Fruit fly (Drosophila melanogaster): ENCODE data around the gene CG34404.

The CG34404 gene

dm6 chr3R:15342432-15342925 is 25.0 kb downstream of the CG34404 start (continued):
- no peak for TF ChIP-seq Max (GFP tag; optimal IDR thresholded peaks at IDR 0.05)
- TF ChIP-seq CG43689 (GFP tag; IDR thresholded peaks at IDR 0.05) = no peak
- TF ChIP-seq CG34224 (GFP tag; IDR thresholded peaks at IDR 0.05; ENCODE audit: partially characterized antibody) = no peak
- 0 out of 2 replicates have a peak, but pooled peaks have one; percentile 44 for TF ChIP-seq CG10959 (GFP tag; IDR thresholded peaks at IDR 0.05)
- no peak for TF ChIP-seq Side (GFP tag; optimal IDR thresholded peaks at IDR 0.05)
- TF ChIP-seq CG17186 (GFP tag; optimal IDR thresholded peaks at IDR 0.05) = no peak
- TF ChIP-seq Oli (tag; optimal IDR thresholded peaks at IDR 0.05) = no peak
- TF ChIP-seq HLHmδ (GFP tag; optimal IDR thresholded peaks at IDR 0.05) = no peak
- peak; percentile 9; the same call in 2 of the 4 replicates for TF ChIP-seq Gug (GFP tag; IDR thresholded peaks at IDR 0.05)
- no peak for TF ChIP-seq CG2116 (GFP tag; optimal IDR thresholded peaks at IDR 0.05)
- TF ChIP-seq CG7987 (GFP tag; optimal IDR thresholded peaks at IDR 0.05) = no peak
- TF ChIP-seq CG8388 (GFP tag; optimal IDR thresholded peaks at IDR 0.05) = no peak
- TF ChIP-seq CG18011 (GFP tag; optimal IDR thresholded peaks at IDR 0.05) = no peak
- no peak for TF ChIP-seq CG13296 (GFP tag; optimal IDR thresholded peaks at IDR 0.05)
- peak; percentile 16; the same call in 1 of the 2 replicates for TF ChIP-seq Scr (GFP tag; IDR thresholded peaks at IDR 0.05; ENCODE audit: partially characterized antibody)
- TF ChIP-seq CG9215 (GFP tag; IDR thresholded peaks at IDR 0.05) = no peak
- TF ChIP-seq MTF-1 (GFP tag; optimal IDR thresholded peaks at IDR 0.05; ENCODE audit: borderline replicate concordance) = no peak
- no peak for TF ChIP-seq hkb (optimal IDR thresholded peaks at IDR 0.05)
- TF ChIP-seq hkb (GFP tag; IDR thresholded peaks at IDR 0.05) = 0 out of 2 replicates have a peak, but pooled peaks have one; percentile 23
- no peak for TF ChIP-seq CG4820 (GFP tag; optimal IDR thresholded peaks at IDR 0.05)
- no peak for TF ChIP-seq CG4404 (GFP tag; IDR thresholded peaks at IDR 0.05)
- TF ChIP-seq zfh2 (GFP tag; optimal IDR thresholded peaks at IDR 0.05) = no peak
- no peak for TF ChIP-seq so (GFP tag; IDR thresholded peaks at IDR 0.05)
- TF ChIP-seq Bgb (GFP tag; IDR thresholded peaks at IDR 0.05; ENCODE audit: partially characterized antibody) = no peak
- no peak for TF ChIP-seq Mrtf (GFP tag; IDR thresholded peaks at IDR 0.05)
- no peak for TF ChIP-seq NC2β (GFP tag; optimal IDR thresholded peaks at IDR 0.05)
- TF ChIP-seq Meics (GFP tag; optimal IDR thresholded peaks at IDR 0.05) = no peak
- TF ChIP-seq HmgD (GFP tag; optimal IDR thresholded peaks at IDR 0.05) = no peak
- no peak for TF ChIP-seq CG12236 (GFP tag; optimal IDR thresholded peaks at IDR 0.05)
- TF ChIP-seq p53 (GFP tag; optimal IDR thresholded peaks at IDR 0.05) = no peak
- TF ChIP-seq ham (GFP tag; IDR thresholded peaks at IDR 0.05) = no peak
- TF ChIP-seq CG2875 (GFP tag; optimal IDR thresholded peaks at IDR 0.05) = no peak
- no peak for TF ChIP-seq disco-r (GFP tag; optimal IDR thresholded peaks at IDR 0.05)
- no peak for TF ChIP-seq CG2712 (tag; optimal IDR thresholded peaks at IDR 0.05)
- TF ChIP-seq E2f1 (GFP tag; IDR thresholded peaks at IDR 0.05) = no peak
- TF ChIP-seq CG3407 (GFP tag; optimal IDR thresholded peaks at IDR 0.05) = no peak
- 0 out of 3 replicates have a peak, but pooled peaks have one; percentile 21 for TF ChIP-seq CG16813 (GFP tag; IDR thresholded peaks at IDR 0.05; ENCODE audit: partially characterized antibody)
- TF ChIP-seq Pdp1 (GFP tag; optimal IDR thresholded peaks at IDR 0.05) = peak in 1 of 2 experiments; percentile 4
- no peak for TF ChIP-seq CG3838 (GFP tag; optimal IDR thresholded peaks at IDR 0.05)
- TF ChIP-seq jigr1 (GFP tag; IDR thresholded peaks at IDR 0.05) = no peak
- TF ChIP-seq otp (GFP tag; IDR thresholded peaks at IDR 0.05) = no peak
- TF ChIP-seq fd64A (GFP tag; optimal IDR thresholded peaks at IDR 0.05) = no peak
- TF ChIP-seq gce (GFP tag; IDR thresholded peaks at IDR 0.05) = no peak
- no peak for TF ChIP-seq CG2129 (GFP tag; IDR thresholded peaks at IDR 0.05; ENCODE audit: partially characterized antibody)
- no peak for TF ChIP-seq ssp (GFP tag; IDR thresholded peaks at IDR 0.05)
- TF ChIP-seq Ets97D (GFP tag; optimal IDR thresholded peaks at IDR 0.05) = no peak
- TF ChIP-seq maf-S (GFP tag; optimal IDR thresholded peaks at IDR 0.05) = no peak
- TF ChIP-seq CG12744 (GFP tag; optimal IDR thresholded peaks at IDR 0.05) = no peak
- TF ChIP-seq HLH4C (GFP tag; IDR thresholded peaks at IDR 0.05; ENCODE audit: partially characterized antibody) = no peak
- no peak for TF ChIP-seq pfk (GFP tag; optimal IDR thresholded peaks at IDR 0.05)
- TF ChIP-seq fd102C (GFP tag; optimal IDR thresholded peaks at IDR 0.05) = no peak
